Fruit fly (Drosophila melanogaster): ENCODE results near the gene Tak1.

dm6 chrX:20501040-20501609 lies 23.6 kb downstream of the Tak1 start:
- TF ChIP-seq HLH106 (tag; optimal IDR thresholded peaks at IDR 0.05), result peak; percentile 98
- TF ChIP-seq Abd-B (GFP tag; optimal IDR thresholded peaks at IDR 0.05), result no peak
- peak; percentile 87 to 96 for TF ChIP-seq foxo (GFP tag; optimal IDR thresholded peaks at IDR 0.05)
- no peak for TF ChIP-seq Vsx2 (GFP tag; optimal IDR thresholded peaks at IDR 0.05; ENCODE audit: partially characterized antibody)
- TF ChIP-seq Hnf4 (GFP tag; optimal IDR thresholded peaks at IDR 0.05), result peak; percentile 95
- TF ChIP-seq usp (GFP tag; optimal IDR thresholded peaks at IDR 0.05), result no peak
- no peak for TF ChIP-seq Hr78 (GFP tag; optimal IDR thresholded peaks at IDR 0.05)
- TF ChIP-seq CG32264 (GFP tag; optimal IDR thresholded peaks at IDR 0.05), result peak; percentile 90
- TF ChIP-seq h (GFP tag; optimal IDR thresholded peaks at IDR 0.05), result peak; percentile 88
- TF ChIP-seq pan (optimal IDR thresholded peaks at IDR 0.05), result no peak
- peak; percentile 48 for TF ChIP-seq sage (GFP tag; optimal IDR thresholded peaks at IDR 0.05)
